Fruit fly (Drosophila melanogaster) Kc167 (cell line): ENCODE measurements around the gene FucTB.

Source experiments
- Myc ChIP-seq: fragments of >200 bp; optimal IDR thresholded peaks from 2 replicates; lab custom pipeline; 2017; ENCODE audit warnings: missing external identifiers
- h ChIP-seq: fragments of >200 bp; optimal IDR thresholded peaks from 3 replicates; lab custom pipeline; 2018; ENCODE audit warnings: missing external identifiers
- insv ChIP-seq: fragments of >200 bp; optimal IDR thresholded peaks from 3 replicates; lab custom pipeline; 2018; ENCODE audit warnings: missing external identifiers
- psq ChIP-seq: fragments of >200 bp; optimal IDR thresholded peaks from 2 replicates; lab custom pipeline; 2017; ENCODE audit warnings: missing external identifiers
- ttk ChIP-seq: sonication (Bioruptor generic); optimal IDR thresholded peaks from 2 replicates; lab custom pipeline; 2017; ENCODE audit warnings: missing external identifiers

dm6 chr2L:9426534-9426933 lies 4.3 kb downstream of the FucTB start, which contains the start of gene Fbp2:
- TF ChIP-seq h (lab: Kevin White, UChicago) (no peak), ttk (lab: Kevin White, UChicago) (no peak), psq (lab: Kevin White, UChicago) (no peak), insv (lab: Kevin White, UChicago) (no peak), Myc (lab: Kevin White, UChicago) (no peak)
